Worm (Caenorhabditis elegans) whole organism, L4 larva: ENCODE measurements around the gene C43H6.12.

Source experiments
- ama-1 ChIP-seq: fragments of 150-350 bp; optimal IDR thresholded peaks from 2 replicates; lab custom pipeline; 2014; ENCODE audit warnings: inconsistent platforms, mixed read lengths
- fos-1 ChIP-seq: fragments of 150-350 bp; optimal IDR thresholded peaks from 2 replicates; lab custom pipeline; 2014; ENCODE audit warnings: missing biosample characterization, missing genetic modification characterization
- nhr-25 ChIP-seq: sonication (generic microtip); optimal IDR thresholded peaks from 2 replicates; lab custom pipeline; 2017; ENCODE audit warnings: missing genetic modification characterization, mild to moderate bottlenecking, missing compliant biosample characterization, antibody characterized with exemption, moderate library complexity, borderline replicate concordance; ENCODE audit not compliant: insufficient read depth
- snpc-4 ChIP-seq: fragments of 150-350 bp; optimal IDR thresholded peaks from 2 replicates; lab custom pipeline; 2014; ENCODE audit warnings: missing biosample characterization, missing genetic modification characterization
- ztf-7 ChIP-seq: fragments of 150-350 bp; optimal IDR thresholded peaks from 2 replicates; lab custom pipeline; 2014; ENCODE audit warnings: missing biosample characterization, missing genetic modification characterization

DNA sequence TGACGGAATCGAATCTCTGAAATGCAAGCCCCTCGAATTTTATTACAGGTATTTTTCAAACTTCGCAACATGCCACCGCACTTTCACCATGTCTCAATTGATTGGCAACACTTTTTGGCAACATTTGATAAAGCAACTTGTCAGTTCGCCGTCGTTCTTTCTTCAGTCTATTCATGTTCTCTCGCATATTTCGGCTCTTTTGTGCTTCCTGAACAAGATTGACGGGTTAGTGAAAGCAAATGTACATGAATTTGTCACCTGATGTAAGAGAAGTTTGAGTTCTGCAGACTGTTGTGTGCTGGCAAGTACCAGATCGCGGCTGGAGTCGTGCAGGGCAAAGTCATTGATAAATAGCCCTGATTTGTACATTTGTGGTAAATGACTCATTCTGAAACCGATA, 12.7 kb downstream of the C43H6.12 start:
- TF ChIP-seq nhr-25 (tag; lab: Kevin White, UChicago) (no peak), snpc-4 (tag; lab: Kevin White, UChicago) (no peak), ztf-7 (no peak), fos-1 (no peak), ama-1 (lab: Kevin White, UChicago) (no peak)
